Worm (Caenorhabditis elegans) whole organism, L4 larva: Measurements from ENCODE around the gene F59B1.4.

Experiments used
- D1046.2 ChIP-seq: fragments of 200-800 bp; sonication (Bioruptor generic); IDR thresholded peaks from 2 replicates; pipeline ENCODE4 v1.3.6; 2022; ENCODE audit warnings: missing genetic modification characterization, missing compliant biosample characterization
- F10B5.3 ChIP-seq: sonication (generic microtip); optimal IDR thresholded peaks from 2 replicates; lab custom pipeline; 2016; ENCODE audit warnings: mild to moderate bottlenecking, missing genetic modification characterization, missing compliant biosample characterization
- F26F4.8 ChIP-seq: fragments of 200-800 bp; sonication (Bioruptor generic); conservative IDR thresholded peaks from 2 replicates; pipeline ENCODE4 v1.3.6; 2022; ENCODE audit warnings: missing genetic modification characterization, missing compliant biosample characterization
- F49E8.2 ChIP-seq: sonication (generic microtip); optimal IDR thresholded peaks from 2 replicates; lab custom pipeline; 2016; ENCODE audit warnings: missing compliant biosample characterization, mild to moderate bottlenecking, missing genetic modification characterization, borderline replicate concordance
- R02D3.7 ChIP-seq: fragments of 150-350 bp; sonication (generic microtip); optimal IDR thresholded peaks from 3 replicates; lab custom pipeline; 2014; ENCODE audit warnings: missing biosample characterization, missing genetic modification characterization
- T20F7.1 ChIP-seq: fragments of 200-800 bp; sonication (Bioruptor generic); optimal IDR thresholded peaks from 2 replicates; lab custom pipeline; 2018; ENCODE audit warnings: mild to moderate bottlenecking, missing genetic modification characterization, missing compliant biosample characterization
- Y105C5A.15 ChIP-seq: fragments of 200-800 bp; sonication (Bioruptor generic); IDR thresholded peaks from 2 replicates; pipeline ENCODE4 v1.3.6; 2022; ENCODE audit warnings: missing genetic modification characterization, missing compliant biosample characterization
- Y48G9A.11 ChIP-seq: fragments of 200-800 bp; sonication (Bioruptor generic); IDR thresholded peaks from 2 replicates; pipeline ENCODE4 v1.3.6; 2022; ENCODE audit warnings: missing genetic modification reagents, missing genetic modification characterization, missing compliant biosample characterization
- Y5F2A.4 ChIP-seq: fragments of 200-800 bp; sonication (Bioruptor generic); optimal IDR thresholded peaks from 2 replicates; lab custom pipeline; 2018; ENCODE audit warnings: mild to moderate bottlenecking, missing genetic modification characterization, missing compliant biosample characterization
- arid-1 ChIP-seq: fragments of 200-800 bp; sonication (Bioruptor generic); conservative IDR thresholded peaks from 2 replicates; pipeline ENCODE4 v1.3.6; 2022; ENCODE audit warnings: missing genetic modification reagents, missing genetic modification characterization, missing compliant biosample characterization
- attf-4 ChIP-seq: sonication (generic microtip); optimal IDR thresholded peaks from 3 replicates; lab custom pipeline; 2017; ENCODE audit warnings: missing biosample characterization, missing genetic modification characterization
- ceh-20 ChIP-seq: fragments of 200-800 bp; sonication (Bioruptor generic); IDR thresholded peaks from 2 replicates; pipeline ENCODE4 v1.3.6; 2022; ENCODE audit warnings: missing genetic modification reagents, missing genetic modification characterization, missing compliant biosample characterization
- ceh-62 ChIP-seq: sonication (generic microtip); optimal IDR thresholded peaks from 2 replicates; lab custom pipeline; 2017; ENCODE audit warnings: missing biosample characterization, missing genetic modification characterization
- ces-1 ChIP-seq: fragments of 150-350 bp; sonication (generic microtip); optimal IDR thresholded peaks from 4 replicates; lab custom pipeline; 2014; ENCODE audit warnings: missing biosample characterization, missing genetic modification reagents, missing genetic modification characterization
- cey-2 ChIP-seq: sonication (generic microtip); optimal IDR thresholded peaks from 3 replicates; lab custom pipeline; 2017; ENCODE audit warnings: missing genetic modification characterization, mild to moderate bottlenecking, missing compliant biosample characterization, antibody characterized with exemption, borderline replicate concordance; ENCODE audit not compliant: insufficient read depth
- ctbp-1 ChIP-seq: fragments of 200-800 bp; sonication (Bioruptor generic); IDR thresholded peaks from 2 replicates; pipeline ENCODE4 v1.3.6; 2022; ENCODE audit warnings: missing genetic modification reagents, missing genetic modification characterization, missing compliant biosample characterization
- daf-16 ChIP-seq, 3 experiments: sonication (generic microtip); optimal IDR thresholded peaks; 2 replicates each; lab custom pipeline; 2016 to 2017; ENCODE audit warnings: missing genetic modification characterization in 3 of 3, missing genetic modification reagents in 3 of 3, mild to moderate bottlenecking in 2 of 3, missing compliant biosample characterization in 2 of 3, missing biosample characterization in 1 of 3, moderate library complexity in 1 of 3
- daf-19 ChIP-seq: fragments of 200-800 bp; sonication (Bioruptor generic); conservative IDR thresholded peaks from 2 replicates; pipeline ENCODE4 v1.3.6; 2022; ENCODE audit warnings: missing genetic modification characterization, missing compliant biosample characterization
- daf-8 ChIP-seq: fragments of 200-800 bp; sonication (Bioruptor generic); IDR thresholded peaks from 2 replicates; pipeline ENCODE4 v1.3.6; 2022; ENCODE audit warnings: missing genetic modification characterization, missing compliant biosample characterization
- dmd-6 ChIP-seq: fragments of 200-800 bp; sonication (Bioruptor generic); IDR thresholded peaks from 2 replicates; pipeline ENCODE4 v1.3.6; 2022; ENCODE audit warnings: missing genetic modification reagents, missing genetic modification characterization, missing compliant biosample characterization
- dve-1 ChIP-seq: sonication (generic microtip); optimal IDR thresholded peaks from 2 replicates; lab custom pipeline; 2017; ENCODE audit warnings: antibody characterized with exemption, mild to moderate bottlenecking, missing genetic modification characterization, missing compliant biosample characterization; ENCODE audit not compliant: insufficient read depth
- fkh-10 ChIP-seq: fragments of 150-350 bp; optimal IDR thresholded peaks from 2 replicates; lab custom pipeline; 2014; ENCODE audit warnings: missing biosample characterization, missing genetic modification reagents, missing genetic modification characterization
- fos-1 ChIP-seq: fragments of 150-350 bp; optimal IDR thresholded peaks from 2 replicates; lab custom pipeline; 2014; ENCODE audit warnings: missing biosample characterization, missing genetic modification characterization
- gei-8 ChIP-seq: fragments of 200-800 bp; sonication (Bioruptor generic); optimal IDR thresholded peaks from 2 replicates; lab custom pipeline; 2018; ENCODE audit warnings: mild to moderate bottlenecking, missing genetic modification characterization, missing compliant biosample characterization
- hif-1 ChIP-seq, 2 experiments: sonication (generic microtip); optimal IDR thresholded peaks; 2 replicates each; lab custom pipeline; 2016 to 2017; ENCODE audit warnings: missing compliant biosample characterization in 2 of 2, missing genetic modification characterization in 2 of 2, missing genetic modification reagents in 2 of 2, missing genotype in 2 of 2, mild to moderate bottlenecking in 1 of 2
- hmg-1.1 ChIP-seq: fragments of 200-800 bp; sonication (Bioruptor generic); IDR thresholded peaks from 2 replicates; pipeline ENCODE4 v1.3.6; 2022; ENCODE audit warnings: missing genetic modification reagents, missing genetic modification characterization, missing compliant biosample characterization
- lin-1 ChIP-seq: fragments of 200-800 bp; sonication (Bioruptor generic); IDR thresholded peaks from 2 replicates; pipeline ENCODE4 v1.3.6; 2022; ENCODE audit warnings: missing genetic modification reagents, missing genetic modification characterization, missing compliant biosample characterization
- lin-38 ChIP-seq: fragments of 200-800 bp; sonication (Bioruptor generic); IDR thresholded peaks from 2 replicates; pipeline ENCODE4 v1.3.6; 2022; ENCODE audit warnings: missing genetic modification reagents, missing genetic modification characterization, missing compliant biosample characterization
- lin-39 ChIP-seq: fragments of 150-350 bp; optimal IDR thresholded peaks from 2 replicates; lab custom pipeline; 2014; ENCODE audit warnings: missing biosample characterization, missing genetic modification reagents, missing genetic modification characterization
- lsy-2 ChIP-seq, 2 experiments: fragments of 150-350 bp in 1 of 2; sonication (generic microtip) in 1 of 2; optimal IDR thresholded peaks; 2 replicates each; lab custom pipeline; 2014 to 2017; ENCODE audit warnings: missing biosample characterization in 2 of 2, missing genetic modification characterization in 2 of 2
- mdl-1 ChIP-seq, 2 experiments: fragments of 150-350 bp in 1 of 2; sonication (generic microtip) in 1 of 2; optimal IDR thresholded peaks; 2 replicates each; lab custom pipeline; 2014 to 2017; ENCODE audit warnings: missing biosample characterization in 2 of 2, missing genetic modification characterization in 2 of 2
- mdt-29 ChIP-seq: fragments of 200-800 bp; sonication (Bioruptor generic); IDR thresholded peaks from 2 replicates; pipeline ENCODE4 v1.3.6; 2022; ENCODE audit warnings: missing genetic modification reagents, missing genetic modification characterization, missing compliant biosample characterization
- mxl-2 ChIP-seq: fragments of 200-800 bp; sonication (Bioruptor generic); conservative IDR thresholded peaks from 2 replicates; pipeline ENCODE4 v1.3.6; 2022; ENCODE audit warnings: missing genetic modification reagents, missing genetic modification characterization, missing compliant biosample characterization
- nhr-10 ChIP-seq: fragments of 150-350 bp; optimal IDR thresholded peaks from 2 replicates; lab custom pipeline; 2014; ENCODE audit warnings: missing biosample characterization, missing genetic modification characterization
- nhr-28 ChIP-seq: fragments of 150-350 bp; optimal IDR thresholded peaks from 2 replicates; lab custom pipeline; 2014; ENCODE audit warnings: missing biosample characterization, missing genetic modification characterization
- nhr-41 ChIP-seq: fragments of 200-800 bp; sonication (Bioruptor generic); IDR thresholded peaks from 2 replicates; pipeline ENCODE4 v1.3.6; 2022; ENCODE audit warnings: missing genetic modification reagents, missing genetic modification characterization, missing compliant biosample characterization
- nhr-42 ChIP-seq: fragments of 200-800 bp; sonication (Bioruptor generic); IDR thresholded peaks from 2 replicates; pipeline ENCODE4 v1.3.6; 2022; ENCODE audit warnings: missing genetic modification characterization, missing compliant biosample characterization
- nhr-48 ChIP-seq: sonication (generic microtip); optimal IDR thresholded peaks from 2 replicates; lab custom pipeline; 2016; ENCODE audit warnings: mild to moderate bottlenecking, missing genetic modification characterization, missing compliant biosample characterization
- rbr-2 ChIP-seq: sonication (generic microtip); optimal IDR thresholded peaks from 2 replicates; lab custom pipeline; 2016; ENCODE audit warnings: missing genotype, missing genetic modification characterization, missing compliant biosample characterization
- set-16 ChIP-seq: fragments of 200-800 bp; sonication (Bioruptor generic); IDR thresholded peaks from 2 replicates; pipeline ENCODE4 v1.3.6; 2022; ENCODE audit warnings: missing genetic modification reagents, missing genetic modification characterization, missing compliant biosample characterization
- skn-1 ChIP-seq: fragments of 150-350 bp; optimal IDR thresholded peaks from 2 replicates; lab custom pipeline; 2014; ENCODE audit warnings: missing biosample characterization, missing genetic modification characterization
- spr-1 ChIP-seq: sonication (generic microtip); optimal IDR thresholded peaks from 2 replicates; lab custom pipeline; 2016; ENCODE audit warnings: mild to moderate bottlenecking, missing genetic modification characterization, missing compliant biosample characterization
- spr-3 ChIP-seq: fragments of 200-800 bp; sonication (Bioruptor generic); optimal IDR thresholded peaks from 2 replicates; lab custom pipeline; 2018; ENCODE audit warnings: mild to moderate bottlenecking, missing genetic modification characterization, missing compliant biosample characterization
- unc-39 ChIP-seq: sonication (generic microtip); optimal IDR thresholded peaks from 2 replicates; lab custom pipeline; 2017; ENCODE audit warnings: missing biosample characterization, missing genetic modification characterization
- unc-62 ChIP-seq, 3 experiments: fragments of 150-350 bp in 1 of 3; sonication (generic microtip); optimal IDR thresholded peaks in 2 of 3; peaks in 1 of 3; 1 replicate in 1 of 3; 2 replicates in 2 of 3; lab custom pipeline; 2014 to 2017; ENCODE audit warnings: missing biosample characterization in 3 of 3, missing genetic modification characterization in 3 of 3, missing genetic modification reagents in 3 of 3, missing genotype in 1 of 3
- vab-7 ChIP-seq: fragments of 200-800 bp; sonication (Bioruptor generic); IDR thresholded peaks from 2 replicates; pipeline ENCODE4 v1.3.6; 2022; ENCODE audit warnings: missing genetic modification reagents, missing genetic modification characterization, missing compliant biosample characterization
- zfp-3 ChIP-seq: fragments of 200-800 bp; sonication (Bioruptor generic); conservative IDR thresholded peaks from 2 replicates; pipeline ENCODE4 v1.3.6; 2022; ENCODE audit warnings: missing genetic modification reagents, missing genetic modification characterization, missing compliant biosample characterization
- zip-11 ChIP-seq: fragments of 200-800 bp; sonication (Bioruptor generic); IDR thresholded peaks from 2 replicates; pipeline ENCODE4 v1.3.6; 2022; ENCODE audit warnings: missing genetic modification characterization, missing compliant biosample characterization
- ztf-11 ChIP-seq: fragments of 150-350 bp; optimal IDR thresholded peaks from 2 replicates; lab custom pipeline; 2014; ENCODE audit warnings: missing biosample characterization, missing genetic modification characterization
- ztf-7 ChIP-seq: fragments of 150-350 bp; optimal IDR thresholded peaks from 2 replicates; lab custom pipeline; 2014; ENCODE audit warnings: missing biosample characterization, missing genetic modification characterization

Gene F59B1.4

DNA sequence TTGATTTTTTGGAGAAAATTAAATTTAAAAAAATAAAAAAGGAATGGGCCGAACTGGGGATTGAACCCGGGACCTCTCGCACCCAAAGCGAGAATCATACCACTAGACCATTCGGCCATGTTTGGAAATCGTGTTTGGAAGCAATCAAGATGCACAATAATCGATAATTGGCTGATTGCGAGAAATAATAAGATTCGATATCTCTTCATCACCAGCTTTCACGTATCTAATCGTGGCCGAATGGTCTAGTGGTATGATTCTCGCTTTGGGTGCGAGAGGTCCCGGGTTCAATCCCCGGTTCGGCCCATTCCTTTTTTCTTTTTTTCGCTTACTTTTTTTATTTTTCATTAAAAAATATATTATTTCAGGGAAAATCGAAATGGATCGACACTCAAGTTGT, 44.8 kb downstream of the F59B1.4 start (continued):
- TF ChIP-seq Y105C5A.15 (GFP tag; lab: Robert Waterston, UW): peak; percentile 75; the same call in 1 of the 2 replicates
- no peak for TF ChIP-seq unc-62 (GFP tag; optimal IDR thresholded peaks at IDR 0.05 in 1 of 2; lab: Kevin White, UChicago)
- TF ChIP-seq unc-62 (tag; optimal IDR thresholded peaks at IDR 0.05; lab: Kevin White, UChicago): no peak
- TF ChIP-seq F26F4.8 (GFP tag; lab: Robert Waterston, UW): peak; percentile 76
- TF ChIP-seq nhr-48: peak; percentile 20
- no peak for TF ChIP-seq ctbp-1 (GFP tag; lab: Robert Waterston, UW)
- no peak for TF ChIP-seq daf-8 (GFP tag; lab: Robert Waterston, UW)
- no peak for TF ChIP-seq nhr-41 (GFP tag; lab: Robert Waterston, UW)
- no peak for TF ChIP-seq set-16
- peak; percentile 8 for TF ChIP-seq dve-1 (tag; lab: Kevin White, UChicago)
- no peak for TF ChIP-seq mxl-2 (GFP tag; lab: Robert Waterston, UW)
- no peak for TF ChIP-seq zip-11 (GFP tag; lab: Robert Waterston, UW)
- TF ChIP-seq nhr-10 (tag; lab: Kevin White, UChicago): no peak
- TF ChIP-seq zfp-3: no peak; the same call in 1 of the 2 replicates
- no peak for TF ChIP-seq cey-2 (tag; lab: Kevin White, UChicago)
- TF ChIP-seq lin-39: no peak
- peak; percentile 68; the same call in 1 of the 2 replicates for TF ChIP-seq arid-1
- 0 out of 2 replicates have a peak, but pooled peaks have one; percentile 21 for TF ChIP-seq lin-1 (GFP tag; lab: Robert Waterston, UW)
- TF ChIP-seq daf-19 (GFP tag; lab: Robert Waterston, UW): no peak
- no peak for TF ChIP-seq F10B5.3 (tag; lab: Kevin White, UChicago)
- TF ChIP-seq Y48G9A.11 (GFP tag; lab: Robert Waterston, UW): peak; percentile 70; the same call in 1 of the 2 replicates
- no peak for TF ChIP-seq spr-3
- TF ChIP-seq hmg-1.1 (GFP tag; lab: Robert Waterston, UW): no peak
- TF ChIP-seq mdt-29 (GFP tag; lab: Robert Waterston, UW): no peak
- TF ChIP-seq T20F7.1 (GFP tag; lab: Kevin White, UChicago): no peak
- TF ChIP-seq fos-1 (tag; lab: Kevin White, UChicago): no peak
- TF ChIP-seq gei-8 (GFP tag; lab: Kevin White, UChicago): no peak
- no peak for TF ChIP-seq D1046.2 (GFP tag; lab: Robert Waterston, UW)
- no peak for TF ChIP-seq spr-1 (tag; lab: Kevin White, UChicago)
- TF ChIP-seq ces-1: no peak
- TF ChIP-seq nhr-28 (tag; lab: Kevin White, UChicago): no peak
- no peak for TF ChIP-seq hif-1 (tag; optimal IDR thresholded peaks at IDR 0.05; lab: Kevin White, UChicago)
- TF ChIP-seq mdl-1 (tag; optimal IDR thresholded peaks at IDR 0.05; lab: Kevin White, UChicago): no peak
- no peak for TF ChIP-seq skn-1 (tag; lab: Kevin White, UChicago)
- no peak for TF ChIP-seq ztf-11 (tag; lab: Kevin White, UChicago)
- TF ChIP-seq F49E8.2: peak; percentile 62
- TF ChIP-seq ztf-7 (tag; lab: Kevin White, UChicago): no peak
- no peak for TF ChIP-seq ceh-62 (tag; lab: Kevin White, UChicago)
- no peak for TF ChIP-seq daf-16 (GFP tag; optimal IDR thresholded peaks at IDR 0.05; lab: Kevin White, UChicago)
- TF ChIP-seq daf-16 (tag; optimal IDR thresholded peaks at IDR 0.05; lab: Kevin White, UChicago): no peak
- TF ChIP-seq fkh-10 (GFP tag; lab: Kevin White, UChicago): no peak
- peak; percentile 70; the same call in 1 of the 2 replicates for TF ChIP-seq lin-38 (GFP tag; lab: Robert Waterston, UW)
- no peak for TF ChIP-seq Y5F2A.4 (GFP tag; lab: Kevin White, UChicago)
- no peak for TF ChIP-seq ceh-20 (GFP tag; lab: Robert Waterston, UW)
- no peak for TF ChIP-seq attf-4
- TF ChIP-seq lsy-2 (tag; optimal IDR thresholded peaks at IDR 0.05; lab: Kevin White, UChicago): peak in 1 of 2 experiments; percentile 35
- no peak for TF ChIP-seq rbr-2 (tag; lab: Kevin White, UChicago)
- TF ChIP-seq dmd-6 (GFP tag; lab: Robert Waterston, UW): peak; percentile 8; the same call in 1 of the 2 replicates
- no peak for TF ChIP-seq R02D3.7 (tag; lab: Kevin White, UChicago)
- no peak for TF ChIP-seq unc-39
- TF ChIP-seq vab-7 (GFP tag; lab: Robert Waterston, UW): no peak
- TF ChIP-seq nhr-42: no peak
